Fruit fly (Drosophila melanogaster): ENCODE data around the gene abd-A.

abd-A gene

dm6 chr3R:16857029-16858027, 27.5 kb upstream of the abd-A start (continued):
- TF ChIP-seq amos (GFP tag; IDR thresholded peaks at IDR 0.05; ENCODE audit: partially characterized antibody) (no peak), az2 (GFP tag; optimal IDR thresholded peaks at IDR 0.05) (peak; percentile 58), eyg (GFP tag; optimal IDR thresholded peaks at IDR 0.05) (no peak), dmrt11E (tag; optimal IDR thresholded peaks at IDR 0.05) (peak; percentile 39), CG32767 (GFP tag; IDR thresholded peaks at IDR 0.05) (peak; percentile 59; the same call in 1 of the 2 replicates), crol (GFP tag; IDR thresholded peaks at IDR 0.05) (peak; percentile 89), ewg (GFP tag; optimal IDR thresholded peaks at IDR 0.05) (peak; percentile 94), Drgx (GFP tag; IDR thresholded peaks at IDR 0.05) (no peak), vvl (GFP tag; IDR thresholded peaks at IDR 0.05) (peak; percentile 31), CG6813 (GFP tag; optimal IDR thresholded peaks at IDR 0.05) (no peak), CG15601 (tag; optimal IDR thresholded peaks at IDR 0.05) (peak; percentile 14), kni (GFP tag; optimal IDR thresholded peaks at IDR 0.05) (peak; percentile 90), ase (GFP tag; IDR thresholded peaks at IDR 0.05) (0 out of 3 replicates have a peak, but pooled peaks have one; percentile 15), CG7372 (GFP tag; IDR thresholded peaks at IDR 0.05) (no peak), cg (GFP tag; optimal IDR thresholded peaks at IDR 0.05) (peak; percentile 61), Oli (tag; optimal IDR thresholded peaks at IDR 0.05) (peak; percentile 11), CG32532 (GFP tag; IDR thresholded peaks at IDR 0.05) (peak; percentile 66; the same call in 1 of the 2 replicates), CG10979 (tag; optimal IDR thresholded peaks at IDR 0.05) (peak; percentile 2), CG10321 (GFP tag; IDR thresholded peaks at IDR 0.05) (peak; percentile 60; the same call in 1 of the 2 replicates), abd-A (tag; optimal IDR thresholded peaks at IDR 0.05) (peak; percentile 94), twi (tag; optimal IDR thresholded peaks at IDR 0.05) (peak; percentile 51), YL-1 (GFP tag; optimal IDR thresholded peaks at IDR 0.05) (peak; percentile 9), CG5245 (GFP tag; optimal IDR thresholded peaks at IDR 0.05) (peak; percentile 34), gem (tag; optimal IDR thresholded peaks at IDR 0.05) (peak; percentile 28), Opbp (GFP tag; IDR thresholded peaks at IDR 0.05; ENCODE audit: partially characterized antibody) (peak; percentile 15; the same call in 1 of the 3 replicates), nmo (GFP tag; optimal IDR thresholded peaks at IDR 0.05) (peak; percentile 6), ci (GFP tag; IDR thresholded peaks at IDR 0.05) (peak; percentile 62), CG17385 (GFP tag; optimal IDR thresholded peaks at IDR 0.05) (peak; percentile 21), repo (GFP tag; optimal IDR thresholded peaks at IDR 0.05) (no peak), HHEX (GFP tag; optimal IDR thresholded peaks at IDR 0.05) (no peak), CG11504 (tag; optimal IDR thresholded peaks at IDR 0.05) (peak; percentile 32), CG9817 (tag; optimal IDR thresholded peaks at IDR 0.05) (peak; percentile 30), Nf-YC (tag; optimal IDR thresholded peaks at IDR 0.05) (peak; percentile 83), CG10366 (GFP tag; IDR thresholded peaks at IDR 0.05) (peak; percentile 24; the same call in 1 of the 2 replicates), CG12391 (tag; optimal IDR thresholded peaks at IDR 0.05) (peak; percentile 7), CG1832 (GFP tag; optimal IDR thresholded peaks at IDR 0.05) (peak; percentile 33), z (GFP tag; IDR thresholded peaks at IDR 0.05) (peak; percentile 65; the same call in 2 of the 3 replicates), CG14050 (GFP tag; IDR thresholded peaks at IDR 0.05) (no peak), CTCF (GFP tag; optimal IDR thresholded peaks at IDR 0.05) (peak; percentile 95), Elba2 (GFP tag; optimal IDR thresholded peaks at IDR 0.05) (peak; percentile 75), CG8281 (tag; optimal IDR thresholded peaks at IDR 0.05) (peak; percentile 50), zen (tag; optimal IDR thresholded peaks at IDR 0.05) (peak; percentile 45), insv (GFP tag; optimal IDR thresholded peaks at IDR 0.05) (peak; percentile 16 to 96), CG7786 (GFP tag; optimal IDR thresholded peaks at IDR 0.05) (no peak), NFAT (GFP tag; IDR thresholded peaks at IDR 0.05) (no peak), Trl (optimal IDR thresholded peaks at IDR 0.05) (peak; percentile 87 to 88), Trl (GFP tag; optimal IDR thresholded peaks at IDR 0.05) (no peak), unpg (GFP tag; optimal IDR thresholded peaks at IDR 0.05) (peak; percentile 4)
